Worm (Caenorhabditis elegans) whole organism, late embryonic: ENCODE results near the gene fbxa-169.

ENCODE experiments used
- C08G9.2 ChIP-seq: sonication (generic microtip); optimal IDR thresholded peaks from 2 replicates; lab custom pipeline; 2016; ENCODE audit warnings: mild to moderate bottlenecking, missing genetic modification characterization, moderate library complexity, missing compliant biosample characterization
- C38D4.7 ChIP-seq: fragments of 200-800 bp; sonication (Bioruptor generic); optimal IDR thresholded peaks from 2 replicates; lab custom pipeline; 2018; ENCODE audit warnings: mild to moderate bottlenecking, missing genetic modification characterization, moderate library complexity, missing compliant biosample characterization
- F13H6.1 ChIP-seq: sonication (generic microtip); optimal IDR thresholded peaks from 2 replicates; lab custom pipeline; 2016; ENCODE audit warnings: missing genetic modification characterization, missing compliant biosample characterization
- K02D7.2 ChIP-seq: sonication (generic microtip); optimal IDR thresholded peaks from 2 replicates; lab custom pipeline; 2017; ENCODE audit warnings: mild to moderate bottlenecking, missing genetic modification characterization, missing compliant biosample characterization
- K09A11.1 ChIP-seq: sonication (generic microtip); optimal IDR thresholded peaks from 2 replicates; lab custom pipeline; 2017; ENCODE audit warnings: antibody characterized with exemption, mild to moderate bottlenecking, missing genetic modification characterization, missing compliant biosample characterization; ENCODE audit not compliant: insufficient read depth
- Y22D7AL.16 ChIP-seq: sonication (generic microtip); optimal IDR thresholded peaks from 2 replicates; lab custom pipeline; 2016; ENCODE audit warnings: missing genetic modification characterization, missing compliant biosample characterization
- ceh-19 ChIP-seq: fragments of 200-800 bp; sonication (Bioruptor generic); optimal IDR thresholded peaks from 2 replicates; lab custom pipeline; 2018; ENCODE audit warnings: mild to moderate bottlenecking, missing genetic modification characterization, missing compliant biosample characterization
- ceh-2 ChIP-seq: sonication (generic microtip); optimal IDR thresholded peaks from 2 replicates; lab custom pipeline; 2016; ENCODE audit warnings: missing genotype, missing genetic modification characterization, missing compliant biosample characterization
- ceh-34 ChIP-seq: sonication (generic microtip); optimal IDR thresholded peaks from 2 replicates; lab custom pipeline; 2016; ENCODE audit warnings: mild to moderate bottlenecking, missing genetic modification characterization, missing compliant biosample characterization
- ceh-45 ChIP-seq: fragments of 200-800 bp; sonication (Bioruptor generic); IDR thresholded peaks from 2 replicates; pipeline ENCODE4 v1.3.6; 2022; ENCODE audit warnings: missing genetic modification reagents, missing genetic modification characterization, missing compliant biosample characterization
- ceh-48 ChIP-seq: sonication (generic microtip); optimal IDR thresholded peaks from 2 replicates; lab custom pipeline; 2016; ENCODE audit warnings: missing genetic modification characterization, inconsistent platforms, missing compliant biosample characterization
- ceh-9 ChIP-seq: sonication (generic microtip); optimal IDR thresholded peaks from 2 replicates; lab custom pipeline; 2016; ENCODE audit warnings: mild to moderate bottlenecking, missing genetic modification characterization, inconsistent platforms, missing compliant biosample characterization
- dmd-4 ChIP-seq: sonication (generic microtip); optimal IDR thresholded peaks from 2 replicates; lab custom pipeline; 2016; ENCODE audit warnings: borderline replicate concordance, missing genetic modification characterization, missing compliant biosample characterization
- dve-1 ChIP-seq: sonication (generic microtip); optimal IDR thresholded peaks from 2 replicates; lab custom pipeline; 2017; ENCODE audit warnings: antibody characterized with exemption, mild to moderate bottlenecking, missing genetic modification characterization, missing compliant biosample characterization
- elt-2 ChIP-seq: sonication (generic microtip); optimal IDR thresholded peaks from 2 replicates; lab custom pipeline; 2016; ENCODE audit warnings: missing genetic modification reagents, missing genetic modification characterization, missing compliant biosample characterization
- fax-1 ChIP-seq: sonication (generic microtip); optimal IDR thresholded peaks from 2 replicates; lab custom pipeline; 2016; ENCODE audit warnings: missing genotype, missing genetic modification characterization, missing compliant biosample characterization
- fkh-10 ChIP-seq: fragments of 150-350 bp; optimal IDR thresholded peaks from 2 replicates; lab custom pipeline; 2014; ENCODE audit warnings: missing biosample characterization, missing genetic modification reagents, missing genetic modification characterization
- hlh-13 ChIP-seq: fragments of 200-800 bp; sonication (Bioruptor generic); optimal IDR thresholded peaks from 2 replicates; lab custom pipeline; 2018; ENCODE audit warnings: mild to moderate bottlenecking, missing genetic modification characterization, missing compliant biosample characterization
- hlh-30 ChIP-seq: sonication (generic microtip); optimal IDR thresholded peaks from 2 replicates; lab custom pipeline; 2017; ENCODE audit warnings: antibody characterized with exemption, missing genetic modification characterization, missing compliant biosample characterization; ENCODE audit not compliant: insufficient read depth
- hlh-6 ChIP-seq: sonication (generic microtip); optimal IDR thresholded peaks from 2 replicates; lab custom pipeline; 2016; ENCODE audit warnings: missing genotype, missing genetic modification characterization, missing compliant biosample characterization
- hlh-8 ChIP-seq: sonication (generic microtip); optimal IDR thresholded peaks from 2 replicates; lab custom pipeline; 2016; ENCODE audit warnings: missing genotype, missing genetic modification characterization, missing compliant biosample characterization
- lim-6 ChIP-seq: sonication (generic microtip); optimal IDR thresholded peaks from 2 replicates; lab custom pipeline; 2016; ENCODE audit warnings: missing genetic modification characterization, missing compliant biosample characterization
- lin-11 ChIP-seq: fragments of 200-800 bp; sonication (Bioruptor generic); optimal IDR thresholded peaks from 2 replicates; lab custom pipeline; 2018; ENCODE audit warnings: mild to moderate bottlenecking, missing genetic modification characterization, missing compliant biosample characterization
- madf-2 ChIP-seq: sonication (generic microtip); optimal IDR thresholded peaks from 2 replicates; lab custom pipeline; 2017; ENCODE audit warnings: missing genetic modification characterization, missing compliant biosample characterization
- mec-3 ChIP-seq: sonication (generic microtip); optimal IDR thresholded peaks from 2 replicates; lab custom pipeline; 2016; ENCODE audit warnings: borderline replicate concordance, missing genetic modification characterization, missing compliant biosample characterization
- nfya-1 ChIP-seq: sonication (generic microtip); optimal IDR thresholded peaks from 2 replicates; lab custom pipeline; 2017; ENCODE audit warnings: missing genetic modification characterization, mild to moderate bottlenecking, missing compliant biosample characterization, antibody characterized with exemption, moderate library complexity
- nhr-11 ChIP-seq: fragments of 150-350 bp; optimal IDR thresholded peaks from 2 replicates; lab custom pipeline; 2014; ENCODE audit warnings: missing biosample characterization, missing genetic modification characterization
- npax-4 ChIP-seq: sonication (generic microtip); optimal IDR thresholded peaks from 2 replicates; lab custom pipeline; 2016; ENCODE audit warnings: missing genetic modification characterization, missing compliant biosample characterization
- odd-2 ChIP-seq: sonication (generic microtip); optimal IDR thresholded peaks from 2 replicates; lab custom pipeline; 2017; ENCODE audit warnings: antibody characterized with exemption, mild to moderate bottlenecking, missing genetic modification characterization, missing compliant biosample characterization
- pat-9 ChIP-seq: fragments of 200-800 bp; sonication (Bioruptor generic); optimal IDR thresholded peaks from 2 replicates; lab custom pipeline; 2018; ENCODE audit warnings: mild to moderate bottlenecking, missing genetic modification characterization, moderate library complexity, missing compliant biosample characterization
- pha-2 ChIP-seq: sonication (generic microtip); optimal IDR thresholded peaks from 2 replicates; lab custom pipeline; 2017; ENCODE audit warnings: mild to moderate bottlenecking, missing genetic modification characterization, missing compliant biosample characterization
- pqm-1 ChIP-seq: sonication (generic microtip); optimal IDR thresholded peaks from 2 replicates; lab custom pipeline; 2016; ENCODE audit warnings: missing genetic modification characterization, missing compliant biosample characterization
- ref-2 ChIP-seq: sonication (generic microtip); optimal IDR thresholded peaks from 2 replicates; lab custom pipeline; 2016; ENCODE audit warnings: missing genetic modification characterization, missing compliant biosample characterization
- rnt-1 ChIP-seq: sonication (generic microtip); optimal IDR thresholded peaks from 2 replicates; lab custom pipeline; 2016; ENCODE audit warnings: missing genetic modification characterization, missing compliant biosample characterization
- tbx-7 ChIP-seq: sonication (generic microtip); optimal IDR thresholded peaks from 2 replicates; lab custom pipeline; 2016; ENCODE audit warnings: missing genotype, missing genetic modification characterization, missing compliant biosample characterization
- ttx-3 ChIP-seq: sonication (generic microtip); optimal IDR thresholded peaks from 2 replicates; lab custom pipeline; 2016; ENCODE audit warnings: missing genetic modification reagents, missing genetic modification characterization, missing compliant biosample characterization
- unc-55 ChIP-seq: sonication (generic microtip); optimal IDR thresholded peaks from 2 replicates; lab custom pipeline; 2017; ENCODE audit warnings: missing biosample characterization, missing genetic modification reagents, missing genetic modification characterization
- ztf-16 ChIP-seq: sonication (generic microtip); optimal IDR thresholded peaks from 2 replicates; lab custom pipeline; 2017; ENCODE audit warnings: missing genetic modification characterization, missing compliant biosample characterization

Gene fbxa-169

ce11 chrII:13648230-13648629 lies at the start of gene fbxa-169:
Gene fbxa-169, plus strand, starts transcription at chrII:13648530.
- TF ChIP-seq lin-11 (no peak), nfya-1 (no peak), ceh-9 (tag; lab: Kevin White, UChicago) (no peak), nhr-11 (tag; lab: Kevin White, UChicago) (no peak)

- TF ChIP-seq lim-6 (no peak), pqm-1 (tag; lab: Kevin White, UChicago) (no peak), hlh-13 (no peak), rnt-1 (tag; lab: Kevin White, UChicago) (no peak), K02D7.2 (tag; lab: Kevin White, UChicago) (no peak), hlh-30 (tag; lab: Kevin White, UChicago) (no peak), ceh-45 (GFP tag; lab: Robert Waterston, UW) (no peak), tbx-7 (tag; lab: Kevin White, UChicago) (no peak), ref-2 (tag; lab: Kevin White, UChicago) (no peak), pat-9 (tag; lab: Kevin White, UChicago) (no peak), ztf-16 (tag; lab: Kevin White, UChicago) (no peak), elt-2 (tag; lab: Kevin White, UChicago) (no peak), pha-2 (tag; lab: Kevin White, UChicago) (no peak), ttx-3 (tag; lab: Kevin White, UChicago) (no peak), hlh-8 (no peak), fkh-10 (GFP tag; lab: Kevin White, UChicago) (no peak), dve-1 (tag; lab: Kevin White, UChicago) (no peak), nfya-1 (no peak)
Measured at ce11 chrII:13600904-13601303, 47.4 kb upstream of the fbxa-169 start, which contains the start of gene csp-1. Gene csp-1, plus strand, starts transcription at chrII:13601204.

ce11 chrII:13609655-13610054 lies 38.7 kb upstream of the fbxa-169 start, which contains the start of gene gst-20:
Gene gst-20, minus strand, starts transcription at chrII:13609824.
- TF ChIP-seq ceh-48 (tag; lab: Kevin White, UChicago) (no peak), unc-55 (peak; percentile 10), C38D4.7 (GFP tag; lab: Kevin White, UChicago) (no peak), K09A11.1 (no peak), C08G9.2 (tag; lab: Kevin White, UChicago) (no peak), nfya-1 (no peak), ceh-2 (tag; lab: Kevin White, UChicago) (no peak), elt-2 (tag; lab: Kevin White, UChicago) (peak; percentile 10), Y22D7AL.16 (tag; lab: Kevin White, UChicago) (no peak), rnt-1 (tag; lab: Kevin White, UChicago) (peak; percentile 59)
- TF ChIP-seq, all 69 proteins: peak for 3

ce11 chrII:13611186-13611585 lies 37.1 kb upstream of the fbxa-169 start, which contains the start of gene gst-24:
Gene gst-24, minus strand, starts transcription at chrII:13611366.
- TF ChIP-seq lin-11: no peak

- TF ChIP-seq F13H6.1 (tag; lab: Kevin White, UChicago) (no peak), ceh-2 (tag; lab: Kevin White, UChicago) (no peak), odd-2 (no peak), madf-2 (tag; lab: Kevin White, UChicago) (no peak), ceh-48 (tag; lab: Kevin White, UChicago) (no peak), hlh-6 (tag; lab: Kevin White, UChicago) (no peak), ttx-3 (tag; lab: Kevin White, UChicago) (no peak), dmd-4 (no peak), npax-4 (tag; lab: Kevin White, UChicago) (no peak), ceh-19 (GFP tag; lab: Kevin White, UChicago) (no peak), rnt-1 (tag; lab: Kevin White, UChicago) (no peak), mec-3 (tag; lab: Kevin White, UChicago) (no peak), fax-1 (tag; lab: Kevin White, UChicago) (no peak), unc-55 (no peak), ceh-34 (tag; lab: Kevin White, UChicago) (no peak), lim-6 (no peak)
Measured at ce11 chrII:13613096-13613495, 35.2 kb upstream of the fbxa-169 start, which contains the start of gene gst-15. Gene gst-15, minus strand, starts transcription at chrII:13613196.
